Worm (Caenorhabditis elegans) whole organism, L4/young adult: Measurements from ENCODE around the gene C18D4.3.

Experiments
- W03F9.2 ChIP-seq: fragments of 150-350 bp; optimal IDR thresholded peaks from 2 replicates; lab custom pipeline; 2014; ENCODE audit warnings: missing biosample characterization, missing genetic modification characterization
- dao-5 ChIP-seq: sonication (generic microtip); optimal IDR thresholded peaks from 2 replicates; lab custom pipeline; 2016; ENCODE audit warnings: missing genotype, missing genetic modification characterization, moderate library complexity, missing compliant biosample characterization
- him-1 ChIP-seq: sonication (generic microtip); optimal IDR thresholded peaks from 2 replicates; lab custom pipeline; 2016; ENCODE audit warnings: missing genotype, missing genetic modification reagents, missing genetic modification characterization, missing compliant biosample characterization

ce11 chrV:17531410-17531809 is 1.2 kb downstream of the C18D4.3 start, which contains the start of gene C18D4.4:
- TF ChIP-seq him-1 (tag; lab: Kevin White, UChicago) (no peak), dao-5 (tag; lab: Kevin White, UChicago) (no peak), W03F9.2 (tag; lab: Kevin White, UChicago) (no peak)
